Fruit fly (Drosophila melanogaster) whole organism, embryonic: Measurements from ENCODE around the gene Sfp93F.

ENCODE experiments used
- CG12391 ChIP-seq: fragments of 200-800 bp; sonication (Bioruptor generic); optimal IDR thresholded peaks from 3 replicates; lab custom pipeline; 2018; ENCODE audit warnings: missing biosample characterization, mild to moderate bottlenecking, missing genetic modification characterization, moderate library complexity
- CG1529 ChIP-seq: fragments of 200-800 bp; sonication (Bioruptor generic); optimal IDR thresholded peaks from 3 replicates; lab custom pipeline; 2018; ENCODE audit warnings: missing biosample characterization, missing genetic modification characterization
- CG1602 ChIP-seq: fragments of 200-800 bp; sonication (Bioruptor generic); optimal IDR thresholded peaks from 3 replicates; lab custom pipeline; 2016; ENCODE audit warnings: missing biosample characterization, missing genetic modification characterization
- CG1792 ChIP-seq: fragments of 200-800 bp; sonication (Bioruptor generic); optimal IDR thresholded peaks from 2 replicates; lab custom pipeline; 2016; ENCODE audit warnings: missing biosample characterization, missing genetic modification characterization
- CG6791 ChIP-seq: fragments of 200-800 bp; sonication (Bioruptor generic); IDR thresholded peaks from 3 replicates; pipeline ENCODE4 v1.3.6; 2022; ENCODE audit warnings: missing biosample characterization, missing genetic modification characterization; ENCODE audit not compliant: partially characterized antibody
- CG6854 ChIP-seq: fragments of 200-800 bp; sonication (Bioruptor generic); optimal IDR thresholded peaks from 3 replicates; lab custom pipeline; 2017; ENCODE audit warnings: missing biosample characterization, mild to moderate bottlenecking, missing genetic modification characterization
- Dll ChIP-seq: fragments of 200-800 bp; sonication (Bioruptor generic); IDR thresholded peaks from 4 replicates; pipeline ENCODE4 v1.3.6; 2022; ENCODE audit warnings: missing biosample characterization, missing genetic modification characterization; ENCODE audit not compliant: partially characterized antibody
- Opbp ChIP-seq: fragments of 200-800 bp; sonication (Bioruptor generic); IDR thresholded peaks from 3 replicates; pipeline ENCODE4 v1.3.6; 2022; ENCODE audit warnings: missing biosample characterization, missing genetic modification characterization; ENCODE audit not compliant: partially characterized antibody
- bbx ChIP-seq: fragments of 200-800 bp; sonication (Bioruptor generic); IDR thresholded peaks from 2 replicates; pipeline ENCODE4 v1.3.6; 2022; ENCODE audit warnings: missing biosample characterization, missing genetic modification characterization; ENCODE audit not compliant: partially characterized antibody
- crol ChIP-seq: fragments of 200-800 bp; sonication (Bioruptor generic); IDR thresholded peaks from 2 replicates; pipeline ENCODE4 v1.3.6; 2022; ENCODE audit warnings: missing biosample characterization, missing genetic modification characterization
- grau ChIP-seq: fragments of 200-800 bp; optimal IDR thresholded peaks from 3 replicates; lab custom pipeline; 2019; ENCODE audit warnings: missing biosample characterization, mild to moderate bottlenecking, missing genetic modification characterization, moderate library complexity
- pan ChIP-seq, 4 experiments: fragments of >200 bp in 3 of 4; fragments of 200-800 bp in 1 of 4; sonication (Bioruptor generic) in 1 of 4; optimal IDR thresholded peaks in 3 of 4; IDR thresholded peaks in 1 of 4; 2 replicates each; pipeline versions ENCODE4 v1.3.6 to Lab custom; 2017 to 2022; ENCODE audit warnings: missing biosample characterization in 2 of 4, missing genetic modification characterization in 2 of 4, mixed read lengths in 1 of 4

dm6 chr3R:21781448-21781847, 45.4 kb upstream of the Sfp93F start:
- TF ChIP-seq bbx (GFP tag; lab: Robert Waterston, UW) = no peak
- TF ChIP-seq Dll (GFP tag; lab: Robert Waterston, UW) = no peak
- TF ChIP-seq pan (optimal IDR thresholded peaks at IDR 0.05; lab: Kevin White, UChicago) = no peak
- peak in 1 of 2 experiments; percentile 65 for TF ChIP-seq pan (GFP tag; optimal IDR thresholded peaks at IDR 0.05 in 1 of 2, IDR thresholded peaks at IDR 0.05 in 1 of 2)
- TF ChIP-seq CG6854 (GFP tag; lab: Kevin White, UChicago) = no peak
- peak; percentile 53 for TF ChIP-seq CG1602 (GFP tag; lab: Kevin White, UChicago)
- TF ChIP-seq CG6791 (GFP tag; lab: Robert Waterston, UW) = no peak
- no peak for TF ChIP-seq crol
- peak; percentile 39 for TF ChIP-seq CG1529 (GFP tag; lab: Kevin White, UChicago)
- TF ChIP-seq CG1792 (GFP tag; lab: Kevin White, UChicago) = peak; percentile 20
- TF ChIP-seq Opbp (GFP tag; lab: Robert Waterston, UW) = no peak
- TF ChIP-seq grau = peak; percentile 76
- TF ChIP-seq CG12391 (tag; lab: Kevin White, UChicago) = peak; percentile 73
